Fruit fly (Drosophila melanogaster): ENCODE data around the gene CG42758.

Gene CG42758

DNA sequence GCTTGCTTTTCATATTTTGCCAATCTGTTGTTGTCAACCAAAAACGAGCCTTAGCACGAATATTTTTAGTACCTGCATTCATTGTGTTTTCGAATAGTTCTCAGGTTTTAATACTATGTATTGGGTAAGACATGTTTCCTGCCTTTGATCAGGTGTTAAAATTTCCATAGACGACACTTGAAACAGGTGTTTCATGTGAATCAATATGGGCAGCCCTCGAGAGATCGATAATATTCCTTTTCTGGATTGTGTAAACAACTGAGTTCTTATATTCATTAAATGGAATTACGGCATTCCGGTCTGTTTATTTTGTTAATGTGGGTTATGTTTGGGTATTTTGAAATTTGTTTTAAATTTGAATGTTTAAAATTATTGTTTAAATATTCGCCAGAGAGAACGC, 18.0 kb upstream of the CG42758 start:
- no peak for TF ChIP-seq noc (tag; optimal IDR thresholded peaks at IDR 0.05)

DNA sequence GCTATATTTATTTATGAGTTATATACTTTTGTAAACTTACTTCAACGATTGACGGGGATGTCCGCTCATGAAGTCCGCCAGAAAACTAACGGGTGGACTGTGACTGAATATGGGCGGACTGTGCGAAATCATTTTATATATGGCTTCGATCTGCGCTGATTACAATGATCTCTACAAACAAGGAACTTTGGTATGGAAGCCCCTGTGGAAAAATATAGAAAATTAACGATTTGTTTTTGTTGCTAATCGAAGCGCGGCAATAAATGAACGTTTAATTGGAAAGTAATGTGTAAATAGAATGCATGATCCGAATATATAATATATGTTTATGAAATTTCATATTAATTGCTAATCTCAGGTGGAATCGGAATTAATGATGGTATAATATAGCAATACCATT, 17.3 kb upstream of the CG42758 start:
- TF ChIP-seq noc (tag; optimal IDR thresholded peaks at IDR 0.05): no peak

dm6 chr3L:14550839-14551415, 16.3 kb upstream of the CG42758 start, which contains the start of gene Gbs-70E:
TSS of gene Gbs-70E (minus strand) at chr3L:14550975.
- TF ChIP-seq noc (tag; optimal IDR thresholded peaks at IDR 0.05): peak; percentile 97

- TF ChIP-seq noc (tag; optimal IDR thresholded peaks at IDR 0.05): no peak
Measured at dm6 chr3L:14551621-14552020, 15.6 kb upstream of the CG42758 start.

dm6 chr3L:14552041-14552924, 15.0 kb upstream of the CG42758 start:
- TF ChIP-seq noc (tag; optimal IDR thresholded peaks at IDR 0.05): no peak

DNA sequence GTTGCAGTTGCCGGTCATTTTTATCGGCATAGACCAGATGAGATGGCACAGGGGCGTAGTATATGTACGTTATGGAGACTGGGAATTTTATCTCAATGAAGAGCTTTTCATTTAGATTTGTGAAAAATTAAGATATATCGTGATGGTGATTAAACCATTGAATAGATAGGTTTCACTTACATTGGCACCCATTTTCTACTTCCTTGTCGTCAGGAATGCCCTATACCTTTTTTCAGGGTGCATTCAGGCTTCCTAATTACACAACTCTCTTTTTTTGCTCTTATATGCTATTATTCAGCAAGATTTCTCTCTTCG, 14.4 kb upstream of the CG42758 start:
- no peak for TF ChIP-seq noc (tag; optimal IDR thresholded peaks at IDR 0.05)

dm6 chr3L:14553891-14554303, 13.3 kb upstream of the CG42758 start:
- TF ChIP-seq noc (tag; optimal IDR thresholded peaks at IDR 0.05): peak; percentile 84

- TF ChIP-seq noc (tag; optimal IDR thresholded peaks at IDR 0.05): peak; percentile 28
Measured at dm6 chr3L:14555052-14555451, 12.2 kb upstream of the CG42758 start.

- no peak for TF ChIP-seq noc (tag; optimal IDR thresholded peaks at IDR 0.05)
Measured at dm6 chr3L:14556177-14556576, 11.1 kb upstream of the CG42758 start.

DNA sequence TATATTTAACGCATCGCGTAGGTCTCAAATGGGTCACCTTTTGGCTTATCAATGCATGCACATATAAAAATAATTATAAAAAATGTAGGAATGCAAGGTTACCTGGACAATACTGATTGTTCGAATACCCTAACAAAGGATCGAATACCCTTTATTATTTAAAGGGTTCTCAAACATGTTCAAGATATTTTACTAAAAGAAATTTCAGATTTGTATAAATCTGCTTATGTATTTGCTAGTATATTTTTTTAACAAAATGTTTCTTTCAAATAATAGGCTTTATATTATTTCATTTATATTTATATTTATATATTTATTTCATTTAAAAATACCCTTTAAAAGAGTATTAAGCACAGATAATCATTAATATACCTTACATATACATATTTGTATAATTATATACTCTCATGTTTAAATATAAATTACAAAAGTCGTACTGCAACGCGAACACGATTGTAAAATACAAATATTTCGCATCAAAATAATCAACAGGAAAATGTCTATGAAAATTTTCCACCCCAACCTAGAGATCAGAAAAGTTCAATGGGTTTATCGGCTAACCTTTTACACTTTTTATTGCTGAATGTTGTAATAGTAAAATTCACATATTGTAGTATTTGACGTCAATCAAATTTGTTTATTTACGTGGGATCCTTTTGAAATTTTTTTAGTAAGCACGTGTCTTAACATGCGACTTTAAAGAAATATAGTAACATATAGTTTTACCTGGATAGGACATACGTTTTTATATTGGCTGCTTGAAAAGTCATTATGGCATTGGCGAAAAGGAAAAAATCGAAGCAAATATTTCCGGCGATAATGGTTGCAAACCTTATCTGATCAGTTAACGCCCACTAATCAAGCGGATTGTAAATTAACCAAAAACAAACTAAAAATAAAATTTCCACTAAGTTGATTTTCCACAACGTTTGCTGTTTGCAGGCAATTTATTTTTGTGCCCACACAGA, 10.2 kb upstream of the CG42758 start:
- TF ChIP-seq noc (tag; optimal IDR thresholded peaks at IDR 0.05): no peak

DNA sequence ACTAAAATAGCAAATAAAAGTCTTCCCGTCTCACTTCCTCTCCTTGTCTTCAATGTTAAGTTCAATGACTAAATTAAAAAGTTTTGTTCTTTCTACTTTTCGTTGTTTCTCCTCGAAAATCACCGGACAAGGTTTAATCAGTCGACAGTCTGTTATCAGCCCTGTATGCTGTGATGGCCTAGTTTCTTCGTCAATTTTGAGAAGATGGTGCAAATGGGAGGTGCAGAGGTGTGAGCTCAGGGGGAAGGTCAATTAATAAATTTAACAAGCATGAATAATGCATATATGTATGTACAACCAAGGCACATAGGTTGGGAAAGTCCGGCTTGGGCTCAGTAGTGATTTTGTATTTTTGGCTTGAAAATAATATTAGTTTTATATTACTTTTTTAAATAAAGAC, 9.2 kb upstream of the CG42758 start:
- peak; percentile 67 for TF ChIP-seq noc (tag; optimal IDR thresholded peaks at IDR 0.05)

DNA sequence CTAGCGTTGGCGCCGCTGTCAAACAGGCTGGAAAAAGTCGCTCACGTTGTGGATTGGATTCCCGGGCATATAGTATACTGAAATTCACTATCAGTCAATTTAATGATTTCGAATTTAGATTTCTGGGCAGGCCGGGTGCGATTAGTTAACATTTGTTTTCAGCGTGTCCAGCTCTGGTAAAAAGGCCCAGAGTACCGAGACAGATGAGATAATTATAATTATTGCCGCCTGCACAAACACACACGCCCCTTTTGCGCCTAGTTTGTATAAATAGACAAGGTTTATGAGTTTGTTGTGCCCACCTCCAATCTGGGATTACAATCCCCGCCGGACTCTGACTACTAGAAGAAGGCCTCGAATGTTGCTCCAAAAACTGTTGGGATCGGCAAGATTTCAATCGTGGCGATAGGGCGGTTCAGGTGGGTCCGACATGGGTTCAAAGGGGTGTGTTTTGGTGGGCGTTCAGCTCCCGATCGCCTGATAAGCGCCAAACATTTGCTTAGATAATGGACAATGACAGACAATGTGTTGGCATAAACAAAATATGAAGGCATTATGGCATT, 8.2 kb upstream of the CG42758 start:
- peak; percentile 16 for TF ChIP-seq noc (tag; optimal IDR thresholded peaks at IDR 0.05)

- TF ChIP-seq noc (tag; optimal IDR thresholded peaks at IDR 0.05): no peak
Measured at dm6 chr3L:14559659-14560058, 7.6 kb upstream of the CG42758 start, which contains the start of gene CG34039. TSS of gene CG34039 (plus strand) at chr3L:14560000.

dm6 chr3L:14560664-14561063, 6.6 kb upstream of the CG42758 start, which contains the start of gene Lk:
TSS of gene Lk (minus strand) at chr3L:14560764.
- TF ChIP-seq noc (tag; optimal IDR thresholded peaks at IDR 0.05): no peak

dm6 chr3L:14562672-14563071, 4.6 kb upstream of the CG42758 start:
- no peak for TF ChIP-seq noc (tag; optimal IDR thresholded peaks at IDR 0.05)

dm6 chr3L:14563461-14563860, 3.8 kb upstream of the CG42758 start:
- no peak for TF ChIP-seq noc (tag; optimal IDR thresholded peaks at IDR 0.05)

Data from whole organism, larva.